Fruit fly (Drosophila melanogaster): ENCODE results near the gene CG11779.

The CG11779 gene

dm6 chr3R:19147511-19148239, 12.0 kb downstream of the CG11779 start, which contains the start of gene Ppcs (continued):
- no peak for TF ChIP-seq CG4730 (GFP tag; IDR thresholded peaks at IDR 0.05)
- peak in 1 of 2 experiments; percentile 100 for TF ChIP-seq Hr78 (GFP tag; optimal IDR thresholded peaks at IDR 0.05)
- TF ChIP-seq trh (GFP tag; optimal IDR thresholded peaks at IDR 0.05) = no peak
- 0 out of 2 replicates have a peak, but pooled peaks have one; percentile 17 for TF ChIP-seq ssp (GFP tag; IDR thresholded peaks at IDR 0.05)
- peak; percentile 22 for TF ChIP-seq CG30431 (GFP tag; optimal IDR thresholded peaks at IDR 0.05)
- peak; percentile 100 for TF ChIP-seq crol (GFP tag; IDR thresholded peaks at IDR 0.05)
- no peak for TF ChIP-seq run (tag; optimal IDR thresholded peaks at IDR 0.05)
- TF ChIP-seq MESR4 (GFP tag; optimal IDR thresholded peaks at IDR 0.05) = peak; percentile 61
- TF ChIP-seq btn (GFP tag; optimal IDR thresholded peaks at IDR 0.05) = peak; percentile 18
- TF ChIP-seq CG6175 (GFP tag; IDR thresholded peaks at IDR 0.05) = no peak
- TF ChIP-seq CG9727 (GFP tag; optimal IDR thresholded peaks at IDR 0.05) = peak; percentile 69
- TF ChIP-seq Ptx1 (GFP tag; IDR thresholded peaks at IDR 0.05) = peak; percentile 55; the same call in 1 of the 2 replicates
- no peak for TF ChIP-seq ab (GFP tag; optimal IDR thresholded peaks at IDR 0.05)
- peak; percentile 17 for TF ChIP-seq Vsx1 (GFP tag; optimal IDR thresholded peaks at IDR 0.05)
- TF ChIP-seq D (optimal IDR thresholded peaks at IDR 0.05) = no peak
- peak; percentile 49 for TF ChIP-seq D (GFP tag; optimal IDR thresholded peaks at IDR 0.05)
- TF ChIP-seq zen2 (GFP tag; IDR thresholded peaks at IDR 0.05; ENCODE audit: partially characterized antibody) = peak; percentile 62; the same call in 2 of the 3 replicates
- TF ChIP-seq Doc3 (GFP tag; IDR thresholded peaks at IDR 0.05; ENCODE audit: partially characterized antibody) = no peak
- no peak; the same call in 1 of the 2 replicates for TF ChIP-seq bbx (GFP tag; IDR thresholded peaks at IDR 0.05; ENCODE audit: partially characterized antibody)
- peak; percentile 25 for TF ChIP-seq CG8281 (tag; optimal IDR thresholded peaks at IDR 0.05)
- TF ChIP-seq oc (tag; optimal IDR thresholded peaks at IDR 0.05) = no peak
- peak; percentile 48 for TF ChIP-seq BEAF-32 (GFP tag; optimal IDR thresholded peaks at IDR 0.05)
- TF ChIP-seq CG10267 (tag; optimal IDR thresholded peaks at IDR 0.05) = peak; percentile 98
- TF ChIP-seq lilli (GFP tag; optimal IDR thresholded peaks at IDR 0.05) = peak; percentile 73
- TF ChIP-seq trem (tag; optimal IDR thresholded peaks at IDR 0.05) = peak; percentile 48
- TF ChIP-seq en (GFP tag; optimal IDR thresholded peaks at IDR 0.05) = no peak
- peak; percentile 67 for TF ChIP-seq CG33213 (GFP tag; optimal IDR thresholded peaks at IDR 0.05)
- no peak for TF ChIP-seq CG6272 (GFP tag; IDR thresholded peaks at IDR 0.05)
- no peak for TF ChIP-seq tll (GFP tag; optimal IDR thresholded peaks at IDR 0.05)
- no peak for TF ChIP-seq org-1 (GFP tag; optimal IDR thresholded peaks at IDR 0.05)
- no peak for TF ChIP-seq Tbp (GFP tag; optimal IDR thresholded peaks at IDR 0.05)
- TF ChIP-seq repo (GFP tag; optimal IDR thresholded peaks at IDR 0.05) = peak; percentile 61
- TF ChIP-seq CG7271 (tag; optimal IDR thresholded peaks at IDR 0.05) = no peak
- no peak for TF ChIP-seq grn (GFP tag; optimal IDR thresholded peaks at IDR 0.05)
- peak in 1 of 2 experiments; percentile 42 for TF ChIP-seq chif (GFP tag; optimal IDR thresholded peaks at IDR 0.05)
- TF ChIP-seq Taf1 (GFP tag; IDR thresholded peaks at IDR 0.05) = no peak
- peak; percentile 76 for TF ChIP-seq CG12104 (GFP tag; optimal IDR thresholded peaks at IDR 0.05)
- peak; percentile 53 for TF ChIP-seq CG9609 (GFP tag; optimal IDR thresholded peaks at IDR 0.05)
- TF ChIP-seq CG34376 (GFP tag; optimal IDR thresholded peaks at IDR 0.05) = peak; percentile 85
- TF ChIP-seq maf-S (GFP tag; optimal IDR thresholded peaks at IDR 0.05) = peak; percentile 56
- TF ChIP-seq B-H1 (GFP tag; IDR thresholded peaks at IDR 0.05) = no peak; the same call in 2 of the 3 replicates
- peak; percentile 51; the same call in 1 of the 2 replicates for TF ChIP-seq slbo (GFP tag; IDR thresholded peaks at IDR 0.05)
- TF ChIP-seq CG11456 (GFP tag; IDR thresholded peaks at IDR 0.05) = peak; percentile 27; the same call in 1 of the 3 replicates
- TF ChIP-seq YL-1 (GFP tag; optimal IDR thresholded peaks at IDR 0.05) = peak; percentile 44
- TF ChIP-seq CG17912 (GFP tag; optimal IDR thresholded peaks at IDR 0.05) = peak; percentile 20
- peak; percentile 68 for TF ChIP-seq CG2120 (GFP tag; optimal IDR thresholded peaks at IDR 0.05)
- no peak for TF ChIP-seq Gug (GFP tag; IDR thresholded peaks at IDR 0.05)
- no peak for TF ChIP-seq wdn (GFP tag; IDR thresholded peaks at IDR 0.05)
- no peak for TF ChIP-seq CG10565 (GFP tag; optimal IDR thresholded peaks at IDR 0.05)

All from whole organism, embryonic.